Fruit fly (Drosophila melanogaster) whole organism: Measurements from ENCODE around the gene Vha68-1.

ENCODE experiments used
- CG8478 ChIP-seq: fragments of >200 bp; optimal IDR thresholded peaks from 2 replicates; lab custom pipeline; 2018; ENCODE audit warnings: inconsistent platforms
- Dll ChIP-seq: fragments of >200 bp; optimal IDR thresholded peaks from 2 replicates; lab custom pipeline; 2017
- EcR ChIP-seq, 2 experiments: fragments of >200 bp; optimal IDR thresholded peaks; 2 replicates each; lab custom pipeline; 2017; ENCODE audit warnings: missing biosample characterization in 2 of 2, missing genetic modification characterization in 2 of 2, missing genetic modification reagents in 2 of 2
- pan ChIP-seq: fragments of >200 bp; optimal IDR thresholded peaks from 2 replicates; lab custom pipeline; 2017
- psq ChIP-seq: fragments of >200 bp; optimal IDR thresholded peaks from 2 replicates; lab custom pipeline; 2017
- usp ChIP-seq: fragments of >200 bp; optimal IDR thresholded peaks from 2 replicates; lab custom pipeline; 2017; ENCODE audit warnings: missing biosample characterization, missing genetic modification characterization, mixed read lengths

Vha68-1 gene

dm6 chr2L:13004059-13004870, at the start of gene Vha68-1, which contains the start of gene mTor:
TSS of gene Vha68-1 (minus strand) at chr2L:13004107.
TSS of gene mTor (plus strand) at chr2L:13004480.
- TF ChIP-seq psq (lab: Kevin White, UChicago) = no peak
- TF ChIP-seq CG8478 (lab: Kevin White, UChicago) = no peak

dm6 chr2L:13049136-13049535, 45.2 kb upstream of the Vha68-1 start:
- TF ChIP-seq pan (lab: Kevin White, UChicago) = no peak
- no peak for TF ChIP-seq CG8478 (lab: Kevin White, UChicago)
- no peak for TF ChIP-seq EcR (GFP tag; optimal IDR thresholded peaks at IDR 0.05; lab: Kevin White, UChicago)
- no peak for TF ChIP-seq psq (lab: Kevin White, UChicago)
- TF ChIP-seq Dll = no peak
- no peak for TF ChIP-seq usp (GFP tag; lab: Kevin White, UChicago)

- no peak for TF ChIP-seq CG8478 (lab: Kevin White, UChicago)
- no peak for TF ChIP-seq EcR (GFP tag; optimal IDR thresholded peaks at IDR 0.05; lab: Kevin White, UChicago)
- no peak for TF ChIP-seq usp (GFP tag; lab: Kevin White, UChicago)
- TF ChIP-seq psq (lab: Kevin White, UChicago) = no peak
- no peak for TF ChIP-seq Dll
- no peak for TF ChIP-seq pan (lab: Kevin White, UChicago)
Measured at dm6 chr2L:13045924-13046323, 42.0 kb upstream of the Vha68-1 start.

- TF ChIP-seq usp (GFP tag; lab: Kevin White, UChicago) (no peak), psq (lab: Kevin White, UChicago) (no peak), CG8478 (lab: Kevin White, UChicago) (no peak)
Measured at dm6 chr2L:13044135-13044534, 40.2 kb upstream of the Vha68-1 start.

dm6 chr2L:13042405-13042804, 38.5 kb upstream of the Vha68-1 start:
- no peak for TF ChIP-seq pan (lab: Kevin White, UChicago)
- TF ChIP-seq EcR (GFP tag; optimal IDR thresholded peaks at IDR 0.05; lab: Kevin White, UChicago) = no peak
- no peak for TF ChIP-seq psq (lab: Kevin White, UChicago)

- TF ChIP-seq pan (lab: Kevin White, UChicago) (no peak), Dll (no peak), psq (lab: Kevin White, UChicago) (no peak), usp (GFP tag; lab: Kevin White, UChicago) (no peak), EcR (GFP tag; optimal IDR thresholded peaks at IDR 0.05; lab: Kevin White, UChicago) (no peak), CG8478 (lab: Kevin White, UChicago) (no peak)
Measured at dm6 chr2L:13035687-13036185, 31.8 kb upstream of the Vha68-1 start.

- TF ChIP-seq pan (lab: Kevin White, UChicago) (no peak), usp (GFP tag; lab: Kevin White, UChicago) (no peak), Dll (no peak), CG8478 (lab: Kevin White, UChicago) (no peak), psq (lab: Kevin White, UChicago) (no peak), EcR (GFP tag; optimal IDR thresholded peaks at IDR 0.05; lab: Kevin White, UChicago) (no peak)
Measured at dm6 chr2L:13028923-13029322, 25.0 kb upstream of the Vha68-1 start.

dm6 chr2L:13021020-13021781, 17.3 kb upstream of the Vha68-1 start, which contains the start of gene CG9933:
TSS of gene CG9933 (minus strand) at chr2L:13021312.
- TF ChIP-seq psq (lab: Kevin White, UChicago) (no peak), EcR (GFP tag; optimal IDR thresholded peaks at IDR 0.05; lab: Kevin White, UChicago) (no peak), CG8478 (lab: Kevin White, UChicago) (no peak), pan (lab: Kevin White, UChicago) (no peak), usp (GFP tag; lab: Kevin White, UChicago) (no peak)

- TF ChIP-seq CG8478 (lab: Kevin White, UChicago) (no peak), pan (lab: Kevin White, UChicago) (no peak), psq (lab: Kevin White, UChicago) (no peak), usp (GFP tag; lab: Kevin White, UChicago) (no peak), EcR (GFP tag; optimal IDR thresholded peaks at IDR 0.05; lab: Kevin White, UChicago) (no peak), Dll (no peak)
Measured at dm6 chr2L:13018992-13019484, 15.1 kb upstream of the Vha68-1 start, which contains the start of gene Ube4B. TSS of gene Ube4B (minus strand) at chr2L:13019434.

- TF ChIP-seq usp (GFP tag; lab: Kevin White, UChicago) = no peak
- no peak for TF ChIP-seq CG8478 (lab: Kevin White, UChicago)
- TF ChIP-seq psq (lab: Kevin White, UChicago) = no peak
- TF ChIP-seq EcR (GFP tag; optimal IDR thresholded peaks at IDR 0.05; lab: Kevin White, UChicago) = no peak
- TF ChIP-seq Dll = no peak
Measured at dm6 chr2L:13014038-13014790, 10.3 kb upstream of the Vha68-1 start.

dm6 chr2L:13005304-13005703, 1.4 kb upstream of the Vha68-1 start:
- TF ChIP-seq psq (lab: Kevin White, UChicago) (no peak), CG8478 (lab: Kevin White, UChicago) (no peak), pan (lab: Kevin White, UChicago) (no peak), usp (GFP tag; lab: Kevin White, UChicago) (no peak), Dll (no peak), EcR (GFP tag; optimal IDR thresholded peaks at IDR 0.05; lab: Kevin White, UChicago) (no peak)
